Fruit fly (Drosophila melanogaster) S2 (cell line): Measurements from ENCODE around the gene Pde1c.

Experiments used
- CG8478 ChIP-seq: fragments of >200 bp; optimal IDR thresholded peaks from 2 replicates; lab custom pipeline; 2018
- CTCF ChIP-seq, 2 experiments: fragments of >200 bp; optimal IDR thresholded peaks; 2 replicates each; lab custom pipeline; 2018

dm6 chr2L:11969424-11969823 is 41.1 kb upstream of the Pde1c start:
- TF ChIP-seq CG8478 (lab: Kevin White, UChicago) (no peak), CTCF (optimal IDR thresholded peaks at IDR 0.05; lab: Kevin White, UChicago) (no peak)
